Fruit fly (Drosophila melanogaster) Kc167 (cell line): Measurements from ENCODE around the gene Mitf.

ENCODE experiments used
- Myc ChIP-seq: fragments of >200 bp; optimal IDR thresholded peaks from 2 replicates; lab custom pipeline; 2017; ENCODE audit warnings: missing external identifiers
- Sin3A ChIP-seq: fragments of >200 bp; optimal IDR thresholded peaks from 2 replicates; lab custom pipeline; 2018; ENCODE audit warnings: missing external identifiers
- h ChIP-seq: fragments of >200 bp; optimal IDR thresholded peaks from 3 replicates; lab custom pipeline; 2018; ENCODE audit warnings: missing external identifiers
- ttk ChIP-seq: sonication (Bioruptor generic); optimal IDR thresholded peaks from 2 replicates; lab custom pipeline; 2017; ENCODE audit warnings: missing external identifiers

DNA sequence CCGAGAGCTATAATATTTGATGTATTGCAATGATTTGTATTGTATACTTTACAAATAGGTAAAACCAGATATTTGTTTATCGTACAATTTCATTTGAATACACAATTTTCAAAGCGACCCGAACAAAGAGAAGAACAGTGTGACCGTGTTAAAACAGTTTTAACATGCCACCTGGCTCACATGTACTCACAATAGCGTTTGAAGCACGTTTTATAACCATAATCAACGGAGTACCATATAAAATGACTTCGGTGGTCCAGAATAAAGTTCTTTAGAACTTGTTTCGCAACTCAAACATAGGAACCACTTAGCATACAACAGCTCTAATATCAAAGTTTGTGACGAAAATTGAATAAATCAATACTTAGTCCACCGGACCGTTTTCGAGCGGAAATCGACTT lies 31.9 kb downstream of the Mitf start, which contains the start of the genes Dyrk3 and Cadps:
- TF ChIP-seq ttk (no peak), Myc (lab: Kevin White, UChicago) (no peak), Sin3A (lab: Kevin White, UChicago) (no peak), h (no peak)
